Fruit fly (Drosophila melanogaster) whole organism, embryonic: ENCODE data around the gene Cdc14.

Experiments
- BEAF-32 ChIP-seq: fragments of 200-800 bp; sonication (Bioruptor generic); optimal IDR thresholded peaks from 3 replicates; lab custom pipeline; 2017; ENCODE audit warnings: missing biosample characterization, missing genetic modification characterization, mild to moderate bottlenecking, moderate library complexity, missing genetic modification reagents
- Bdp1 ChIP-seq: fragments of 200-800 bp; sonication (Bioruptor generic); optimal IDR thresholded peaks from 3 replicates; lab custom pipeline; 2016; ENCODE audit warnings: missing biosample characterization, missing genetic modification characterization
- CG11504 ChIP-seq: fragments of 200-800 bp; sonication (Bioruptor generic); optimal IDR thresholded peaks from 3 replicates; lab custom pipeline; 2019; ENCODE audit warnings: missing biosample characterization, mild to moderate bottlenecking, missing genetic modification characterization, moderate library complexity
- CG12744 ChIP-seq: fragments of 200-800 bp; sonication (Bioruptor generic); optimal IDR thresholded peaks from 2 replicates; lab custom pipeline; 2016; ENCODE audit warnings: missing biosample characterization, missing genetic modification characterization
- CG13624 ChIP-seq: fragments of 200-800 bp; sonication (Bioruptor generic); optimal IDR thresholded peaks from 2 replicates; lab custom pipeline; 2016; ENCODE audit warnings: missing biosample characterization, missing genetic modification characterization
- CG13775 ChIP-seq: fragments of 200-800 bp; sonication (Bioruptor generic); optimal IDR thresholded peaks from 3 replicates; lab custom pipeline; 2017; ENCODE audit warnings: missing biosample characterization, mild to moderate bottlenecking, missing genetic modification characterization
- CG15011 ChIP-seq: fragments of 200-800 bp; sonication (Bioruptor generic); optimal IDR thresholded peaks from 3 replicates; lab custom pipeline; 2018; ENCODE audit warnings: missing biosample characterization, mild to moderate bottlenecking, missing genetic modification characterization
- CG1603 ChIP-seq: fragments of 200-800 bp; sonication (Bioruptor generic); optimal IDR thresholded peaks from 2 replicates; lab custom pipeline; 2019; ENCODE audit warnings: missing biosample characterization, mild to moderate bottlenecking, missing genetic modification characterization, moderate library complexity
- CG17912 ChIP-seq: fragments of 200-800 bp; sonication (Bioruptor generic); optimal IDR thresholded peaks from 2 replicates; lab custom pipeline; 2018; ENCODE audit warnings: missing biosample characterization, mild to moderate bottlenecking, missing genetic modification characterization
- CG1832 ChIP-seq: fragments of 200-800 bp; sonication (Bioruptor generic); optimal IDR thresholded peaks from 2 replicates; lab custom pipeline; 2017; ENCODE audit warnings: missing biosample characterization, mild to moderate bottlenecking, missing genetic modification characterization, inconsistent platforms
- CG2199 ChIP-seq: fragments of 200-800 bp; sonication (Bioruptor generic); IDR thresholded peaks from 3 replicates; pipeline ENCODE4 v1.3.6; 2022; ENCODE audit warnings: missing biosample characterization, missing genetic modification characterization
- CG31441 ChIP-seq: fragments of 200-800 bp; sonication (Bioruptor generic); IDR thresholded peaks from 2 replicates; pipeline ENCODE4 v1.3.6; 2022; ENCODE audit warnings: missing biosample characterization, missing genetic modification characterization
- CG32767 ChIP-seq: fragments of 200-800 bp; sonication (Bioruptor generic); IDR thresholded peaks from 2 replicates; pipeline ENCODE4 v1.3.6; 2022; ENCODE audit warnings: missing biosample characterization, missing genetic modification characterization
- CG3281 ChIP-seq: fragments of 200-800 bp; sonication (Bioruptor generic); optimal IDR thresholded peaks from 3 replicates; lab custom pipeline; 2017; ENCODE audit warnings: missing biosample characterization, mild to moderate bottlenecking, missing genetic modification characterization
- CG34422 ChIP-seq: fragments of 200-800 bp; sonication (Bioruptor generic); IDR thresholded peaks from 3 replicates; pipeline ENCODE4 v1.3.6; 2022; ENCODE audit warnings: missing biosample characterization, missing genetic modification characterization
- CG3726 ChIP-seq: fragments of 200-800 bp; sonication (Bioruptor generic); IDR thresholded peaks from 3 replicates; pipeline ENCODE4, ENCODE4 v1.3.6; 2022; ENCODE audit warnings: missing biosample characterization, missing genetic modification characterization
- CG4730 ChIP-seq: fragments of 200-800 bp; sonication (Bioruptor generic); IDR thresholded peaks from 2 replicates; pipeline ENCODE4 v1.3.6; 2022; ENCODE audit warnings: missing biosample characterization, missing genetic modification characterization
- CG7963 ChIP-seq: fragments of 200-800 bp; sonication (Bioruptor generic); IDR thresholded peaks from 3 replicates; pipeline ENCODE4 v1.3.6; 2022; ENCODE audit warnings: missing biosample characterization, missing genetic modification characterization; ENCODE audit not compliant: partially characterized antibody
- CG8089 ChIP-seq: fragments of 200-800 bp; sonication (Bioruptor generic); optimal IDR thresholded peaks from 3 replicates; lab custom pipeline; 2016; ENCODE audit warnings: missing biosample characterization, missing genetic modification characterization
- CG8281 ChIP-seq: fragments of 200-800 bp; sonication (Bioruptor generic); optimal IDR thresholded peaks from 2 replicates; lab custom pipeline; 2018; ENCODE audit warnings: missing biosample characterization, mild to moderate bottlenecking, missing genetic modification characterization, moderate library complexity
- CG8290 ChIP-seq, 3 experiments: fragments of 200-800 bp; sonication (Bioruptor generic); optimal IDR thresholded peaks; 2 replicates each; lab custom pipeline; 2016 to 2019; ENCODE audit warnings: missing biosample characterization in 3 of 3, missing genetic modification characterization in 3 of 3, mild to moderate bottlenecking in 2 of 3, moderate library complexity in 1 of 3
- CG8359 ChIP-seq: fragments of 200-800 bp; sonication (Bioruptor generic); optimal IDR thresholded peaks from 2 replicates; lab custom pipeline; 2017; ENCODE audit warnings: missing biosample characterization, mild to moderate bottlenecking, missing genetic modification characterization, borderline replicate concordance
- Doc2 ChIP-seq: fragments of 200-800 bp; sonication (Bioruptor generic); IDR thresholded peaks from 2 replicates; pipeline ENCODE4 v1.3.6; 2022; ENCODE audit warnings: missing biosample characterization, missing genetic modification characterization
- Dref ChIP-seq: fragments of 200-800 bp; sonication (Bioruptor generic); IDR thresholded peaks from 2 replicates; pipeline ENCODE4 v1.3.6; 2022; ENCODE audit warnings: missing biosample characterization, missing genetic modification characterization
- Ets97D ChIP-seq: fragments of 200-800 bp; sonication (Bioruptor generic); optimal IDR thresholded peaks from 3 replicates; lab custom pipeline; 2016; ENCODE audit warnings: missing biosample characterization, missing genetic modification characterization
- Fer2 ChIP-seq: fragments of 200-800 bp; sonication (Bioruptor generic); optimal IDR thresholded peaks from 2 replicates; lab custom pipeline; 2018; ENCODE audit warnings: missing biosample characterization, mild to moderate bottlenecking, missing genetic modification characterization, moderate library complexity
- MESR4 ChIP-seq: fragments of 200-800 bp; sonication (Bioruptor generic); optimal IDR thresholded peaks from 2 replicates; lab custom pipeline; 2018; ENCODE audit warnings: missing biosample characterization, mild to moderate bottlenecking, missing genetic modification characterization, moderate library complexity
- Myb ChIP-seq: fragments of 200-800 bp; sonication (Bioruptor generic); optimal IDR thresholded peaks from 2 replicates; lab custom pipeline; 2016; ENCODE audit warnings: missing biosample characterization, missing genetic modification characterization
- Oli ChIP-seq: fragments of 200-800 bp; sonication (Bioruptor generic); optimal IDR thresholded peaks from 2 replicates; lab custom pipeline; 2018; ENCODE audit warnings: missing biosample characterization, mild to moderate bottlenecking, missing genetic modification characterization, moderate library complexity
- Poxn ChIP-seq: fragments of 200-800 bp; sonication (Bioruptor generic); IDR thresholded peaks from 2 replicates; pipeline ENCODE4 v1.3.6; 2022; ENCODE audit warnings: missing biosample characterization, missing genetic modification characterization
- Scr ChIP-seq: fragments of 200-800 bp; sonication (Bioruptor generic); IDR thresholded peaks from 2 replicates; pipeline ENCODE4 v1.3.6; 2022; ENCODE audit warnings: missing biosample characterization, missing genetic modification characterization; ENCODE audit not compliant: partially characterized antibody
- Ssrp ChIP-seq: fragments of 200-800 bp; sonication (Bioruptor generic); optimal IDR thresholded peaks from 2 replicates; lab custom pipeline; 2018; ENCODE audit warnings: missing biosample characterization, mild to moderate bottlenecking, missing genetic modification characterization, moderate library complexity
- bbx ChIP-seq: fragments of 200-800 bp; sonication (Bioruptor generic); IDR thresholded peaks from 2 replicates; pipeline ENCODE4 v1.3.6; 2022; ENCODE audit warnings: missing biosample characterization, missing genetic modification characterization; ENCODE audit not compliant: partially characterized antibody
- ci ChIP-seq: fragments of 200-800 bp; sonication (Bioruptor generic); IDR thresholded peaks from 3 replicates; pipeline ENCODE4 v1.3.6; 2022; ENCODE audit warnings: missing biosample characterization, missing genetic modification characterization
- ewg ChIP-seq: fragments of 200-800 bp; sonication (Bioruptor generic); optimal IDR thresholded peaks from 3 replicates; lab custom pipeline; 2017; ENCODE audit warnings: mild to moderate bottlenecking, missing biosample characterization, missing genetic modification reagents, missing genetic modification characterization
- exex ChIP-seq: fragments of 200-800 bp; sonication (Bioruptor generic); optimal IDR thresholded peaks from 4 replicates; lab custom pipeline; 2018; ENCODE audit warnings: missing biosample characterization, mild to moderate bottlenecking, missing genetic modification characterization, moderate library complexity
- grau ChIP-seq: fragments of 200-800 bp; optimal IDR thresholded peaks from 3 replicates; lab custom pipeline; 2019; ENCODE audit warnings: missing biosample characterization, mild to moderate bottlenecking, missing genetic modification characterization, moderate library complexity
- hkb ChIP-seq, 2 experiments: fragments of 200-800 bp in 1 of 2; fragments of >200 bp in 1 of 2; sonication (Bioruptor generic) in 1 of 2; IDR thresholded peaks in 1 of 2; optimal IDR thresholded peaks in 1 of 2; 2 replicates each; pipeline versions ENCODE4 v1.3.6 to Lab custom; 2017 to 2022; ENCODE audit warnings: missing biosample characterization in 1 of 2, missing genetic modification characterization in 1 of 2
- kah ChIP-seq: fragments of 200-800 bp; sonication (Bioruptor generic); optimal IDR thresholded peaks from 2 replicates; lab custom pipeline; 2018; ENCODE audit warnings: missing biosample characterization, mild to moderate bottlenecking, missing genetic modification characterization
- lov ChIP-seq, 2 experiments: fragments of 200-800 bp in 1 of 2; fragments of >200 bp in 1 of 2; sonication (Bioruptor generic) in 1 of 2; IDR thresholded peaks in 1 of 2; optimal IDR thresholded peaks in 1 of 2; 2 replicates in 1 of 2; 3 replicates in 1 of 2; pipeline versions ENCODE4 v1.3.6 to Lab custom; 2017 to 2022; ENCODE audit warnings: missing biosample characterization in 1 of 2, missing genetic modification characterization in 1 of 2
- mam ChIP-seq: fragments of 200-800 bp; sonication (Bioruptor generic); optimal IDR thresholded peaks from 3 replicates; lab custom pipeline; 2016; ENCODE audit warnings: missing biosample characterization, missing genetic modification characterization
- prd ChIP-seq, 3 experiments: fragments of >200 bp in 2 of 3; fragments of 200-800 bp in 1 of 3; sonication (Bioruptor generic) in 1 of 3; optimal IDR thresholded peaks in 2 of 3; IDR thresholded peaks in 1 of 3; 2 replicates in 2 of 3; 3 replicates in 1 of 3; pipeline versions ENCODE4 v1.3.6 to Lab custom; 2017 to 2022; ENCODE audit warnings: missing biosample characterization in 1 of 3, missing genetic modification characterization in 1 of 3
- scrt ChIP-seq: fragments of 200-800 bp; sonication (Bioruptor generic); optimal IDR thresholded peaks from 2 replicates; lab custom pipeline; 2018; ENCODE audit warnings: missing biosample characterization, mild to moderate bottlenecking, missing genetic modification characterization, moderate library complexity
- stc ChIP-seq: fragments of 200-800 bp; sonication (Bioruptor generic); IDR thresholded peaks from 2 replicates; pipeline ENCODE4 v1.3.6; 2022; ENCODE audit warnings: missing biosample characterization, missing genetic modification characterization
- tap ChIP-seq: fragments of 200-800 bp; optimal IDR thresholded peaks from 3 replicates; lab custom pipeline; 2019; ENCODE audit warnings: missing biosample characterization, mild to moderate bottlenecking, missing genetic modification characterization, moderate library complexity
- tgo ChIP-seq: fragments of 200-800 bp; sonication (Bioruptor generic); IDR thresholded peaks from 3 replicates; pipeline ENCODE4 v1.3.6; 2022; ENCODE audit warnings: missing biosample characterization, missing genetic modification characterization
- tio ChIP-seq: fragments of 200-800 bp; sonication (Bioruptor generic); optimal IDR thresholded peaks from 2 replicates; lab custom pipeline; 2017; ENCODE audit warnings: missing biosample characterization, missing genetic modification characterization, inconsistent platforms

Cdc14 gene

dm6 chr2L:7777979-7778692, 32.4 kb downstream of the Cdc14 start, which contains the start of gene CG7179 (continued):
- no peak for TF ChIP-seq CG7963 (GFP tag; lab: Robert Waterston, UW)
- TF ChIP-seq CG12744 (GFP tag; lab: Kevin White, UChicago), result no peak
- TF ChIP-seq CG8089 (GFP tag; lab: Kevin White, UChicago), result no peak
- no peak for TF ChIP-seq bbx (GFP tag; lab: Robert Waterston, UW)
- no peak for TF ChIP-seq Myb (GFP tag; lab: Kevin White, UChicago)
- peak; percentile 28 for TF ChIP-seq exex (tag; lab: Kevin White, UChicago)
- no peak for TF ChIP-seq CG4730 (GFP tag; lab: Robert Waterston, UW)
- no peak for TF ChIP-seq kah
- TF ChIP-seq stc (GFP tag; lab: Robert Waterston, UW), result 0 out of 2 replicates have a peak, but pooled peaks have one; percentile 12
- no peak for TF ChIP-seq Ets97D (GFP tag; lab: Kevin White, UChicago)
- TF ChIP-seq Fer2 (tag; lab: Kevin White, UChicago), result peak; percentile 30
- no peak for TF ChIP-seq ewg (GFP tag; lab: Kevin White, UChicago)
- no peak for TF ChIP-seq MESR4
- no peak for TF ChIP-seq CG8290 (GFP tag; optimal IDR thresholded peaks at IDR 0.05; lab: Kevin White, UChicago)
- TF ChIP-seq CG8290 (tag; optimal IDR thresholded peaks at IDR 0.05; lab: Kevin White, UChicago), result peak in 1 of 2 experiments; percentile 41
- no peak for TF ChIP-seq CG3726 (GFP tag; lab: Robert Waterston, UW)
- no peak for TF ChIP-seq CG11504 (tag; lab: Kevin White, UChicago)
- TF ChIP-seq CG34422 (GFP tag; lab: Robert Waterston, UW), result no peak
- peak; percentile 35 for TF ChIP-seq scrt (GFP tag; lab: Kevin White, UChicago)
- no peak for TF ChIP-seq Bdp1 (GFP tag; lab: Kevin White, UChicago)
- TF ChIP-seq CG8359, result no peak
- TF ChIP-seq mam (GFP tag; lab: Kevin White, UChicago), result no peak
- TF ChIP-seq Oli (tag; lab: Kevin White, UChicago), result no peak
- TF ChIP-seq CG32767 (GFP tag; lab: Robert Waterston, UW), result no peak
- no peak for TF ChIP-seq tio (GFP tag; lab: Kevin White, UChicago)
- TF ChIP-seq tap (tag; lab: Kevin White, UChicago), result no peak
- no peak for TF ChIP-seq BEAF-32 (GFP tag; lab: Kevin White, UChicago)
- TF ChIP-seq CG31441, result no peak
- TF ChIP-seq CG15011, result peak; percentile 33
- TF ChIP-seq grau (tag; lab: Kevin White, UChicago), result no peak
- TF ChIP-seq CG13624 (GFP tag; lab: Kevin White, UChicago), result no peak
- no peak for TF ChIP-seq Doc2 (GFP tag; lab: Robert Waterston, UW)
- no peak for TF ChIP-seq Ssrp (tag; lab: Kevin White, UChicago)
- 0 out of 3 replicates have a peak, but pooled peaks have one; percentile 11 for TF ChIP-seq ci (GFP tag; lab: Robert Waterston, UW)
- TF ChIP-seq prd (optimal IDR thresholded peaks at IDR 0.05; lab: Kevin White, UChicago), result no peak
- no peak for TF ChIP-seq prd (GFP tag; IDR thresholded peaks at IDR 0.05; lab: Robert Waterston, UW)
- no peak for TF ChIP-seq hkb (optimal IDR thresholded peaks at IDR 0.05; lab: Kevin White, UChicago)
- 0 out of 2 replicates have a peak, but pooled peaks have one; percentile 29 for TF ChIP-seq hkb (GFP tag; IDR thresholded peaks at IDR 0.05; lab: Robert Waterston, UW)
- TF ChIP-seq CG8281 (tag; lab: Kevin White, UChicago), result no peak
- peak; percentile 57 for TF ChIP-seq CG3281 (GFP tag; lab: Kevin White, UChicago)
- TF ChIP-seq CG2199 (GFP tag; lab: Robert Waterston, UW), result no peak
- TF ChIP-seq Poxn (GFP tag; lab: Robert Waterston, UW), result no peak
- no peak for TF ChIP-seq CG17912 (GFP tag; lab: Kevin White, UChicago)
- TF ChIP-seq tgo (GFP tag; lab: Robert Waterston, UW), result no peak
- no peak for TF ChIP-seq Scr (GFP tag; lab: Robert Waterston, UW)
- no peak for TF ChIP-seq CG1603 (tag; lab: Kevin White, UChicago)
- TF ChIP-seq lov (optimal IDR thresholded peaks at IDR 0.05; lab: Kevin White, UChicago), result no peak
- no peak for TF ChIP-seq lov (GFP tag; IDR thresholded peaks at IDR 0.05; lab: Robert Waterston, UW)
- TF ChIP-seq CG1832 (GFP tag; lab: Kevin White, UChicago), result no peak
- TF ChIP-seq Dref, result no peak
- TF ChIP-seq CG13775 (GFP tag; lab: Kevin White, UChicago), result no peak
